Fruit fly (Drosophila melanogaster) whole organism, wandering third instar larva: Measurements from ENCODE around the gene JMJD4.

Experiments
- GATAd ChIP-seq: sonication (Bioruptor generic); optimal IDR thresholded peaks from 2 replicates; lab custom pipeline; 2016; ENCODE audit warnings: missing biosample characterization, missing genetic modification characterization
- Vsx2 ChIP-seq: fragments of 200-300, 225-300 bp; sonication (Bioruptor generic); optimal IDR thresholded peaks from 2 replicates; lab custom pipeline; 2018; ENCODE audit warnings: missing biosample characterization, missing genetic modification characterization; ENCODE audit not compliant: partially characterized antibody
- ey ChIP-seq: fragments of 200-800 bp; sonication (Bioruptor generic); optimal IDR thresholded peaks from 2 replicates; lab custom pipeline; 2016; ENCODE audit warnings: missing biosample characterization, missing genetic modification characterization

DNA sequence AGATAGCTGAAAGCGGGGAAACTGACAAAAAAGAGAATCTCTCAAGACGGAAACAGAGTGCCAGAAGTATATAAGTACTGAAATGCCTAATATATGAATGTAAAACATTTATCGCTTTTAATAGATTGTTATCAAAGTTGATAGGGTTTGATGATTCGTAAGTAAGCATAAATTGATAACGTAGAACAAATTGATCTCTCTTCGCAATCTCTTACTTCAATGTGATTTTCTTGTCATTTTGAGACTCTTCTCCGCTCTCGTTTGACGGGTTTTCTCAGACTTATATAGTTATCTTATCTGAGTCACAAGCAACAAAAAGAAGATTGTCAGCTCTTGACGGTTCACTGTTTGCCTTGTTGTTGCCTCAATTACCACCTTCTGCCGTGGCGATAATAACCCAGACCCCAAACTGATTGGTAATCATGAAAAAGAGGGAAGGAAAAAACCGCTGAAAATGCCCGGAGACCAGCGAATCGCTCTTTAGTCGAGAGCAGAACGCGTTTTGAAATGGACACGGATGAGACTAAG, 44.8 kb downstream of the JMJD4 start, which contains the start of gene CG15152:
- no peak for TF ChIP-seq GATAd (GFP tag; lab: Kevin White, UChicago)
- no peak for TF ChIP-seq Vsx2 (GFP tag; lab: Kevin White, UChicago)
- no peak for TF ChIP-seq ey (GFP tag; lab: Kevin White, UChicago)
